Worm (Caenorhabditis elegans) whole organism, dauer: ENCODE data around the gene B0546.4.
"Not testable (repeated sequence)": the region's sequence is repeated elsewhere in the genome, so short reads cannot be mapped to it uniquely, and the experiment has no call there.

ENCODE experiments used
- unc-62 ChIP-seq: sonication (generic microtip); optimal IDR thresholded peaks from 2 replicates; lab custom pipeline; 2017; ENCODE audit warnings: missing biosample characterization, missing genetic modification reagents, missing genetic modification characterization

Gene B0546.4

DNA sequence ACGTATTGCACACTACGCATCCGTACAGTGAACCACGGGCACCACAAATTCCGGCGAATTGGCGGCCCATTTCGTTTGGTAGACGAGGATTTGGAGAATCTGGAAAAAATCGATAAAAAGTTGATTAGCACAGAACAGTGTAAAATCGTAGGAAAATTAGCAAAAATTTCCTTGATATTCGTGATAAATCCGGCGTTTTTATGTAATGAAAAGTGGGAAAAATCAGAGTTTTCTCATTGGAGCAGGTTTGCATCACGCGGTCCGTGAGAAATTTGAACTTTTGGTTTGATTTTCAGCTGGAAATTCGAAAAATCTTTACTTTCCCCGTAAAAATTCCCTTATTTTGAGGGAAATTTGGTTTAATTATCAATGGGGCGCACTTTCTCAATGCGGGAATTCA lies at the start of gene B0546.4:
Gene B0546.4 (minus strand): TSS at position 101 of the 400 bp plus-strand sequence.
- no peak for TF ChIP-seq unc-62 (GFP tag; lab: Kevin White, UChicago)

DNA sequence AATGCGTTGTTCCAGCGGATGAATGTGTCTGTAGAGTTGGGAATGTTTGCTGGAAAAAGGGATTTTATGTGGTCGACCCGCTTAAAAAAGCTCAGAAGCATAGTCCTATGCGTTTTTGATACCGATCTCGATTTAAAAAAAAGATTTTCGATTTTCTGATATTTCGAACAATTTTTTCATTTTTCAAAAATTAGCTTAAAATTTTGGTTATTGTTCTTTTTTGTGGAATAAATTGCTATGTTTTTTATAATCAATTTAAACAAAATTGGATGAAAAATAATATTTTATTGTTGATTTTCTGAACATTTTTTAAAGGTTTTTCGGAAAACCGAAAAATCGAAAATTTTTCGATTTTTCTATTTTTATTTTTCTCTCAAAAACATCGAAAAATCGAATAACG lies 49.4 kb upstream of the B0546.4 start, which contains the start of gene C04C3.7:
Gene C04C3.7 (minus strand): TSS at position 101 of the 400 bp plus-strand sequence.
- not testable (repeated sequence) for TF ChIP-seq unc-62 (GFP tag; lab: Kevin White, UChicago)

DNA sequence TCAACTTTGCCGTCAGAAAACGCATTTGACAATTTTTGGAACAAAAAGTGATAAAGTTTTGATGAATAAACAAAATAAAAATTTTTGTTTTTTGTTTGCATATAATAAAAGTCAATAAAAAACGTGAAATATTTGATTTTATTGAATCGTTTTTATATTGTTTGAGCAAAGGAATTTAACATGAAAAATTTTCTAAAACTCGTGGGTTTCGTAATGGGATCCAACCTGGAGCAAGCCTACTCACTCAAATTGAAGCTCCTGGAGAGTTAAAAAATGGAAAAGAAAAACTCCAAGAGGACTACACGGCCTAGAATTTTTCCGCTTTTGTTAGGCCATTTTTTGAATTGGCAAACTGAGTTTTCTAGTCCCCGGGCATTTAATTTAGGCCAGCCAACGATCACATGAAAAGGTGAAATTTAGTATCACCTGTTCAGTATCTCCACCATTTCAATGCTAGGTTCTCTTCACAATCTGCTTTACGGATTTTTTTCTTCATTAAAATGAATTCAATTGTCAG lies 44.5 kb upstream of the B0546.4 start, which contains the start of the genes C04C3.9 and srz-60:
Gene C04C3.9 (minus strand): TSS at position 101 of the 517 bp plus-strand sequence.
Gene srz-60 (plus strand): TSS at position 467 of the 517 bp plus-strand sequence.
- no peak for TF ChIP-seq unc-62 (GFP tag; lab: Kevin White, UChicago)

DNA sequence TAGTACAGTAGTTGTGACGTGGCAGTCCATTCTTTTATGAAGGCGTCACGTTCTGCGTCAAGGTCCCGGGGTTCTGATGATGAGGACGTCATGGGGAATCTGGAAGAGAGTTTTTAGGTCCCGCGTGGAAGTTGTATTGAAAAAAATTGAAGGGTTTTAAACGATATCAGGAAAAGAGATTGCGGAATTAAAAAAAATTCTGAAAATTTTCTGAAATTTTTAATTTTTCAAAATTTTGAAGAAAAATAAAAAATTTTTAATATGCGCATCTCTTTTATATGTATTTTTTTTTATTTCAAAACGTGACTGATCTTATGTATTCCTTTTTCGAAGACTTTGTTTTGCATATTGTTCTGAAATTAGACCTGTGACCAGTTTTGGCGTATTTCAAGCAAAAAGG lies 38.6 kb upstream of the B0546.4 start, which contains the start of gene C04C3.6:
Gene C04C3.6 (minus strand): TSS at position 101 of the 400 bp plus-strand sequence.
- no peak for TF ChIP-seq unc-62 (GFP tag; lab: Kevin White, UChicago)

DNA sequence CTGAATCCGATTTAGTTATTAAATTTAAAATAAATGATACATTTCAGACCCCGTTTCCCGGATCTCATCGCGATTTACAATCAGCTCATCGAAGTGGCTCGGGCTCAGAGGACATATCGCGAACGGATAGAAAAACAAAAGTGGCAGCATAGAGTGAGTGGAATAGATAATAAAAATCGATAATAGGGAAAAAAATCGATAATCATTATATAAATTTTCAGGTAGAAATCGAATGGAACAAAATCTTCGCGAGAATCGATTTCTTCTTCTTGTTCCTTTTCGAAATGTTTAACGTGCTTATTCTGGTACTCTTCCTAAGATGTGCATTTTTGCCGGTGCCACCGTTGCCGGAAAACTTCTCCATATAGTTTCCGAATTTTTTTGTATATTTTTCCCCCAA lies 34.8 kb upstream of the B0546.4 start:
- no peak for TF ChIP-seq unc-62 (GFP tag; lab: Kevin White, UChicago)

DNA sequence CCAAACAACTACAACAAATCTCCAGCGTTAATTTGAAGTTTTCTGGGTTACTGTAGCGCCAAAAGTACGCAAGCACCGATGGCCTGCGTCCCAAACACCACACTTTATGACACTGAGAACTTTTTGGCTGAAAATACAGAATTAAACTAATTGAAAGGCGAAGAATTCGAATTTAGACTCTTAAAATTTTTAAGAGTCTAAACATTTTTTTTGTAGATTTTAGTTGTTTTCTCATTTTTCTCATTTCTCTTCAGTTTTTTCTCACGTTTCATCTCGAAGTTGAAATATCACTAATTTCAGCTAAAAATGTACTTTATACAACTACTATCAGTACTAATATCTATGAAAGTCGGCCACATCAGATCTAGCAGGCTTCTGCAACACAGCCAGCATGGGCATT lies 31.4 kb upstream of the B0546.4 start, which contains the start of gene lgc-9:
Gene lgc-9 (plus strand): TSS at position 301 of the 400 bp plus-strand sequence.
- no peak for TF ChIP-seq unc-62 (GFP tag; lab: Kevin White, UChicago)

DNA sequence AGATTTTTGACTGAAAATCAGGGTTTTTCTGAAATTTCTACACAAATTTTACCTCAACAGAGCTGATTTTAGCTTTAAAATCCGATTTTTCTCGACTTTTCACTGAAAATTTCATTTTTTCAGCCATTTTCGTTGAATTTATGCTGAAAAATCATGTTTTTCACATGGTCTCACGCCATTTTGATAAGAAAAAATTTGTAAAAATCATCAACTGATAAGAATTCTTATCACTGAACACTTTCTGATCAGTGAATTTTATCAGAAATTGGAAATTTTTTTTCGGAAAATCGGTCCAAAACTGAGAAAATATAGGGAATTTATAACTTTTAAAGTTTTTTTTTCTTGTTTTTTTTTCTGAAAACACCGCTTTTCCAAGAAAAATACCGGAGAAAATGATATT lies 17.0 kb upstream of the B0546.4 start:
- no peak for TF ChIP-seq unc-62 (GFP tag; lab: Kevin White, UChicago)

DNA sequence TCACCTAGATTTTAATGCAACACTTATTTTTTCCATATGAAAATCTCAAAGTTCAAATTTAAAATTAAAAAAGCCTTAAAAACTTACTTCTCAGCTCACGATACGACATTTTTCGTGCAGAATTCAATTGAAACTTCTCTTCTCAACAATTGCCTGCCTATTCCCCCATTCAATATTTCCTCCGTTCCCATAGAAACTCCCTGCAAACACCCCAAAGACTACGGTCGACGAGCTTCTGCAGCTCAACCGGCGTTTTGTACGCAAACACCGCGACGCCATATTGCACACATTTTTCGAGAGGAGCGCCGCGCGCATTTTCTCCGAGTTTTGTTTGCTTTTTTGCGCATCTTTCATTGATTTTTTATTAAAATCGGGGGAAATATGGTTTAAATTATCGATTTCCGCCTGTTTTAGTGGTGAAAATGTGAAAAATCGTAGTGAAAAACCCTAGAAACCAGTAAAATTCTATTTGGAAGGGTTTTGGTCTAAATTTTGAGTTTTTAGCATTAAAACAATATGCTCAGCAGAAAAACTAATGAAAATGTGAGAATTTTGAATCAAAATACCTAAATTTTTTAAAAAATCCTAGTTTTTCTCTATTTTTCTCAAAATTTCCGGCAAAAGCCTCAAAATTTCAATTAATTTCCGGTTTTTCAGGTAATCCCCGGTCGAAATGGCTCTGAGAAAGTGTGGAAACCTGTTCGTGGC lies 15.2 kb upstream of the B0546.4 start, which contains the start of the genes dyf-3 and pdhb-1:
Gene dyf-3 (minus strand): TSS at position 217 of the 708 bp plus-strand sequence.
Gene pdhb-1 (plus strand): TSS at position 658 of the 708 bp plus-strand sequence.
- no peak for TF ChIP-seq unc-62 (GFP tag; lab: Kevin White, UChicago)

DNA sequence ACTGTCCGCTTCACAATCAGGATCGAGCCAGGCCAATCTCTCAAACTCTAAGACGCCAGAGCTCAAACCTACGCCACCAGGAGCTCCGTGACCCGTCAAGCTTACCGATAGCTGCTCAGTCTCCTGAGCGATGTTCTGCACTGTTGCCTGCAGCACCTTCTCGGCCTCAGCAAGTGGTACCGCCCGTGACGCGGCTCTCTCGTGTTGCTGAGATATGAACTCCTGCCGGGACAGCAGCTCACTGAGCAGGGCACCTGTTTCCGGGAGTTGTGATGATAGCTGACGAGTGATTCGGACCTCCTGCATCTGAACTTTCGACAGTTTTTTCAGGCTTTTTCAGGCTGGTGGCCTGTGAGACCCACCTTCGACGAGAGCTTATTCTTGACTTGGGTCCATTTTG lies 14.1 kb upstream of the B0546.4 start:
- TF ChIP-seq unc-62 (GFP tag; lab: Kevin White, UChicago): no peak

DNA sequence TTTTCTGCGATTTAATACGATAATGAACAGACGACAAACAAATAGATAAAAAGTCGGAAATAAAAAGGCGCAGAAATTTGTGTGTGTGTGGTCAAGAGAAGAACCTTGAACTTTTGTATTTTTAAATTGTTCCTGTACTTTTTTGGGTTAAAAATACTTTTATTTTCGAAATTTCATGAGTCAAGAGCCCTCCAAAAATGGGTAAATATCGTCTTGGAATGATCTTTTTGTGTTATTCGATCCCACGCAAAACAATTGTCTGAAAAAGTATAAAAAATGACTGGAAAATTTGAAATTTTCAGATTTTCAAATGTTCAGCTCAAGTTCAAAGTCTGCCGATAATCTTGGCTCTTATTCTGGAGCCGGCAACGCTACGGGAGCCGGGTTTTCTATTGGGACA lies 11.6 kb upstream of the B0546.4 start, which contains the start of gene C04C3.14:
Gene C04C3.14 (plus strand): TSS at position 301 of the 400 bp plus-strand sequence.
- TF ChIP-seq unc-62 (GFP tag; lab: Kevin White, UChicago): no peak

DNA sequence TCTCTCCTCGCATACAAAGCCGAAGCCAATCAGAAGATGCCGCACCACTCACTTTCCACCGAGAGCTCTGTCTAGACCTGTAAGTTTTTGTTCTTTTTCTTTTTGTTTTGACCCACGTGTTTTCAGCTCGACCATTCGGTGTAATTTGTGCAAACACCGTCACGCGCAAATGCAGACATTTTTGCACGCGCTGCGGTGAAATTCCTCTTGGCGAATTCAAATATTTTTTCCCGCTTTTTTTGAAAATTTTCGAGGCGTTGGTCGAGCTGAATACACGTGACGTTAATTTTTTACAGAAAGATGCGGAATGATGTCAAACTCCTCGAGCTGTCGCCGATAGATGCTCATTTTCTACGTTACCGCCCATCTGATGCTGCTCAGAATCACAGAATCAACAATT lies 10.1 kb upstream of the B0546.4 start, which contains the start of gene C04C3.4:
Gene C04C3.4 (plus strand): TSS at position 301 of the 400 bp plus-strand sequence.
- TF ChIP-seq unc-62 (GFP tag; lab: Kevin White, UChicago): not testable (repeated sequence)

DNA sequence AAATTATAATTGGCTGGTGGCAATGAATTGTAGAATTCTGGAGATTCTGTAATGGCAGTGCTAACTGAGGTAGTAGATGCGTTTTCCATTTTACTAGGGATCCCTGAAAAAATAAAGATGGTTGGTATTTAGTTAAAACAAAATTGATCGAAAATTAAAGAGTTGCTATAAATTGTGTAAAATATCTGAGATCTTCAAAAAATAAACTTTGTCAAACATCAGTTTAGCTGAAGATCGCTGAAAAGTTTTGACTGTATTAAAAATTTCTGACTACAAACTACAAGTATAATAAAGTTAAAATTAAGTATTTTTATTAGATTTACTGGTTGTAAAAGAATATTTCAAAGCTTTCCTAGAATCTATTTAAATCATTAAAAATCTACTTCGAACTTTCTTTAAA lies 6.1 kb upstream of the B0546.4 start, which contains the start of gene B0546.5:
Gene B0546.5 (minus strand): TSS at position 101 of the 400 bp plus-strand sequence.
- not testable (repeated sequence) for TF ChIP-seq unc-62 (GFP tag; lab: Kevin White, UChicago)

DNA sequence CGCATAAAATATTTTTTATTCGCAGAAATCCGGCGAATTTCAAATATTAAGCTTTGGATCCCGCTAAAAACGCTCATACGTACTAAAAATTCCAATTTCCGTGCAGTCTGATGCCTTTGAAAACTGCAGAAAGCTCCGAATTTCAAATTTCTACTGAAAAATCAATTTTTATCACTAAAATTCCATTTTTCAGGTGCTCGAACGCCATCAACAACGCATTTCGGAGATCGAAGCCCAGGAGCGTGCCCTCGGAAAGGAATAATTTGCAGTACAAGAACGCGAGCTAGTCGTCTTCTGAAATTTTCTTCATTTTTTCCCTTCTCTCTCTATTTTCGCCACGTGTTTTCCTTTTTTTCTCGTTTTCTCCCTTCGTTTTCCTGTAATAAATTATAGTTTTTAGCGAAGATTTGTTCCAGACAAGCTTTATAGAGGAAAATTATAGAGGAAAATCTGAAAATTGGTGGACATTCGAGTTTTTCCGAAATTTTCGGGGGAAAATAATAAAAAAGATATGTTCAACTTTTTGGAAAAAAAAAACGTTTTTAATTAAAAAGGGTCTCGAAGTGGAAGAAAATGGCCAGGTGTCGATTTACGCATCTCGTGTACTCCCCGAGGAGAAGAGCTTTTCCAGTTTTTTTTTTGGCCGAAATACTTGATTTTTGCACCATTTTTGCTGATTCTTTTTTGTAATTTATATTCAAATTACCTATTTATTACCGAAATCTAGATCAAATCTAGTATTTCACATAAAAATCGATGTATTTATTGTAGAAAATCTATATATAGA lies 2.8 kb upstream of the B0546.4 start:
- TF ChIP-seq unc-62 (GFP tag; lab: Kevin White, UChicago): no peak

DNA sequence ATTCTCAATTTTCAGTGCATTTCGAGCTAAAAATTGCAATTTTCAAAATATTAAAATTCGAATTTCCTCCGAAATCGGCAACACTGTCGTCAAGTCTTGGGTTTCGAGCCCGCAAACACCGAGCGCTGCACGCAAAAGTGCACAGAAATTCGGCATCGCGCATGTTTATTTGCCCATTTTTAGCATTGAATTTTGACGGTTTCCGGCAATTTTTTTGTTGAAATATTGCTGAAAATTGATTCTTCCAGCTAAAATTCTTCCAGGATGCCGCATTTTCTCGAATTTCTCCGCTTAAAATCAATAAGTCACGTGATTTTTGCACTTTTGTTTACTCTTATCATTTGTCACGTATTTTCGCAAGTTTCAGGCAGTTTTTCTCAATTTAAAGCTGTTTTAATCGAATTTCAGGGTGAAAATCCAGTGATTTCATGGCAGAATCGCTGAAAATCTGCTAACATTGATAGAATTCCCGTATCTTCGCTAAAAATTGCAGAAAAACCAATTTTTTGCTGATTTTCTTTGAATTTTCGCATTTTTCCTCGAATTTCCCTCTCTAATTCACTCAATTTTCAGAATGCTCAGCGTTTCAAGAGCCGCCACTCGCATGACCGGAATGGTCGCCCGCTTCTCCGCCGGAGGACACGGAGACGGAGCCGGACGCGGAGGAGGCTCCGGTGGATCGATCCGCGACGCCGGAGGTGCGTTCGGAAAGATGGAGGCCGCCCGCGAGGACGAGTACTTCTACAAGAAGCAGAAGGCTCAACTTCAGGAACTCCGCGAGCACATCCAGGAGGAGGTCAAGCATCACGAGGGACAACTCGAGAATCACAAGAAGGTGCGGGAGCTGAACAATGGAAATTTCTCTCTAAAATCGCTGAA lies 1.6 kb upstream of the B0546.4 start, which contains the start of gene mai-2:
Gene mai-2 (plus strand): TSS at position 574 of the 879 bp plus-strand sequence.
- no peak for TF ChIP-seq unc-62 (GFP tag; lab: Kevin White, UChicago)
